Worm (Caenorhabditis elegans) whole organism, early embryonic: ENCODE results near the gene srsx-17.

Experiments
- B0310.2 ChIP-seq: sonication (generic microtip); optimal IDR thresholded peaks from 2 replicates; lab custom pipeline; 2016; ENCODE audit warnings: mild to moderate bottlenecking, missing genetic modification characterization, missing compliant biosample characterization
- F13C5.2 ChIP-seq: sonication (generic microtip); optimal IDR thresholded peaks from 2 replicates; lab custom pipeline; 2017; ENCODE audit warnings: mild to moderate bottlenecking, missing genetic modification characterization, inconsistent platforms, missing compliant biosample characterization
- aly-1 ChIP-seq: sonication (generic microtip); optimal IDR thresholded peaks from 2 replicates; lab custom pipeline; 2016; ENCODE audit warnings: missing genetic modification characterization, missing compliant biosample characterization
- ama-1 ChIP-seq: fragments of 150-350 bp; optimal IDR thresholded peaks from 2 replicates; lab custom pipeline; 2014
- ceh-13 ChIP-seq: fragments of 200-800 bp; sonication (Bioruptor generic); optimal IDR thresholded peaks from 2 replicates; lab custom pipeline; 2018; ENCODE audit warnings: mild to moderate bottlenecking, missing genetic modification characterization, missing compliant biosample characterization
- ceh-36 ChIP-seq: sonication (generic microtip); optimal IDR thresholded peaks from 2 replicates; lab custom pipeline; 2016; ENCODE audit warnings: missing genetic modification characterization, inconsistent platforms, missing compliant biosample characterization
- ets-7 ChIP-seq: sonication (generic microtip); optimal IDR thresholded peaks from 2 replicates; lab custom pipeline; 2016; ENCODE audit warnings: missing genotype, missing genetic modification characterization, missing compliant biosample characterization
- flt-1 ChIP-seq: fragments of 200-800 bp; sonication (Bioruptor generic); IDR thresholded peaks from 2 replicates; pipeline ENCODE4 v1.3.6; 2022; ENCODE audit warnings: missing genetic modification characterization, missing compliant biosample characterization
- hmbx-1 ChIP-seq: sonication (generic microtip); optimal IDR thresholded peaks from 2 replicates; lab custom pipeline; 2016; ENCODE audit warnings: mild to moderate bottlenecking, missing genetic modification characterization, missing compliant biosample characterization
- hmg-4 ChIP-seq: fragments of 200-800 bp; sonication (Bioruptor generic); optimal IDR thresholded peaks from 2 replicates; lab custom pipeline; 2018; ENCODE audit warnings: mild to moderate bottlenecking, missing genetic modification characterization, missing compliant biosample characterization
- hnd-1 ChIP-seq: sonication (generic microtip); optimal IDR thresholded peaks from 2 replicates; lab custom pipeline; 2016; ENCODE audit warnings: missing genetic modification characterization, missing compliant biosample characterization
- pes-1 ChIP-seq: fragments of 200-800 bp; sonication (Bioruptor generic); IDR thresholded peaks from 2 replicates; pipeline ENCODE4 v1.3.6; 2022; ENCODE audit warnings: missing genetic modification reagents, missing genetic modification characterization, missing compliant biosample characterization
- scrt-1 ChIP-seq: fragments of 200-800 bp; sonication (Bioruptor generic); IDR thresholded peaks from 2 replicates; pipeline ENCODE4 v1.3.6; 2022; ENCODE audit warnings: missing genetic modification characterization, missing compliant biosample characterization
- sea-1 ChIP-seq: fragments of 200-800 bp; sonication (Bioruptor generic); conservative IDR thresholded peaks from 2 replicates; pipeline ENCODE4 v1.3.6; 2022; ENCODE audit warnings: missing genetic modification characterization, missing compliant biosample characterization
- tbx-11 ChIP-seq: fragments of 200-800 bp; sonication (Bioruptor generic); IDR thresholded peaks from 2 replicates; pipeline ENCODE4 v1.3.6; 2022; ENCODE audit warnings: missing genetic modification characterization, missing compliant biosample characterization
- tbx-37 ChIP-seq: fragments of 200-800 bp; sonication (Bioruptor generic); conservative IDR thresholded peaks from 2 replicates; pipeline ENCODE4 v1.3.6; 2022; ENCODE audit warnings: missing genetic modification reagents, missing genetic modification characterization, missing compliant biosample characterization
- tra-4 ChIP-seq: sonication (generic microtip); optimal IDR thresholded peaks from 2 replicates; lab custom pipeline; 2017; ENCODE audit warnings: missing genetic modification characterization, missing compliant biosample characterization

srsx-17 gene

ce11 chrV:5899940-5900339 lies 27.5 kb upstream of the srsx-17 start, which contains the start of gene srd-16:
TSS of gene srd-16 (minus strand) at chrV:5900040.
- TF ChIP-seq ceh-13 (GFP tag; lab: Kevin White, UChicago) (no peak), tra-4 (tag; lab: Kevin White, UChicago) (no peak), hmg-4 (GFP tag; lab: Kevin White, UChicago) (no peak), tbx-37 (GFP tag; lab: Robert Waterston, UW) (no peak), B0310.2 (tag; lab: Kevin White, UChicago) (no peak), aly-1 (no peak), hnd-1 (tag; lab: Kevin White, UChicago) (no peak), ceh-36 (tag; lab: Kevin White, UChicago) (no peak), tbx-11 (GFP tag; lab: Robert Waterston, UW) (no peak), flt-1 (GFP tag; lab: Robert Waterston, UW) (no peak)

- TF ChIP-seq F13C5.2 (tag; lab: Kevin White, UChicago) (no peak), ama-1 (no peak), flt-1 (GFP tag; lab: Robert Waterston, UW) (no peak), tbx-37 (GFP tag; lab: Robert Waterston, UW) (no peak), ets-7 (no peak), aly-1 (no peak), scrt-1 (no peak), hmbx-1 (tag; lab: Kevin White, UChicago) (no peak), tra-4 (tag; lab: Kevin White, UChicago) (no peak), ceh-13 (GFP tag; lab: Kevin White, UChicago) (no peak), tbx-11 (GFP tag; lab: Robert Waterston, UW) (no peak)
Measured at ce11 chrV:5901833-5902232, 25.6 kb upstream of the srsx-17 start, which contains the start of gene C04E6.5. TSS of gene C04E6.5 (plus strand) at chrV:5902133.

ce11 chrV:5906252-5906651 lies 21.2 kb upstream of the srsx-17 start, which contains the start of gene srd-15:
TSS of gene srd-15 (minus strand) at chrV:5906352.
- TF ChIP-seq ceh-13 (GFP tag; lab: Kevin White, UChicago) = no peak
- TF ChIP-seq flt-1 (GFP tag; lab: Robert Waterston, UW) = no peak

- no peak for TF ChIP-seq ets-7
- no peak for TF ChIP-seq tra-4 (tag; lab: Kevin White, UChicago)
- no peak for TF ChIP-seq hmbx-1 (tag; lab: Kevin White, UChicago)
- no peak for TF ChIP-seq hmg-4 (GFP tag; lab: Kevin White, UChicago)
Measured at ce11 chrV:5907090-5907489, 20.4 kb upstream of the srsx-17 start, which contains the start of gene C04E6.4. TSS of gene C04E6.4 (plus strand) at chrV:5907390.

ce11 chrV:5912426-5912825 lies 15.0 kb upstream of the srsx-17 start, which contains the start of gene C04E6.13:
TSS of gene C04E6.13 (plus strand) at chrV:5912726.
- no peak for TF ChIP-seq aly-1
- TF ChIP-seq pes-1 (GFP tag; lab: Robert Waterston, UW) = no peak
- TF ChIP-seq flt-1 (GFP tag; lab: Robert Waterston, UW) = no peak
- TF ChIP-seq F13C5.2 (tag; lab: Kevin White, UChicago) = no peak
- no peak for TF ChIP-seq tbx-37 (GFP tag; lab: Robert Waterston, UW)
- no peak for TF ChIP-seq scrt-1
- TF ChIP-seq sea-1 (GFP tag; lab: Robert Waterston, UW) = no peak
- TF ChIP-seq hmg-4 (GFP tag; lab: Kevin White, UChicago) = no peak
- no peak for TF ChIP-seq hmbx-1 (tag; lab: Kevin White, UChicago)
- TF ChIP-seq tra-4 (tag; lab: Kevin White, UChicago) = no peak

ce11 chrV:5916862-5917261 lies 10.6 kb upstream of the srsx-17 start:
- TF ChIP-seq hmg-4 (GFP tag; lab: Kevin White, UChicago) (no peak), flt-1 (GFP tag; lab: Robert Waterston, UW) (no peak), tbx-11 (GFP tag; lab: Robert Waterston, UW) (no peak), aly-1 (no peak), F13C5.2 (tag; lab: Kevin White, UChicago) (no peak), ets-7 (no peak), hmbx-1 (tag; lab: Kevin White, UChicago) (no peak), ceh-36 (tag; lab: Kevin White, UChicago) (no peak), tbx-37 (GFP tag; lab: Robert Waterston, UW) (no peak), sea-1 (GFP tag; lab: Robert Waterston, UW) (no peak), B0310.2 (tag; lab: Kevin White, UChicago) (no peak), ama-1 (no peak), tra-4 (tag; lab: Kevin White, UChicago) (no peak)

- TF ChIP-seq flt-1 (GFP tag; lab: Robert Waterston, UW) (peak; percentile 50; the same call in 1 of the 2 replicates), tbx-37 (GFP tag; lab: Robert Waterston, UW) (peak; percentile 88), hnd-1 (tag; lab: Kevin White, UChicago) (no peak)
Measured at ce11 chrV:5917707-5918106, 9.7 kb upstream of the srsx-17 start, which contains the start of gene lrpr-1. TSS of gene lrpr-1 (minus strand) at chrV:5917891.

ce11 chrV:5919887-5920286 lies 7.6 kb upstream of the srsx-17 start, which contains the start of gene C04E6.12:
TSS of gene C04E6.12 (minus strand) at chrV:5919987.
- TF ChIP-seq F13C5.2 (tag; lab: Kevin White, UChicago) (no peak), hmg-4 (GFP tag; lab: Kevin White, UChicago) (no peak), scrt-1 (no peak), ama-1 (no peak), aly-1 (no peak), flt-1 (GFP tag; lab: Robert Waterston, UW) (no peak), pes-1 (GFP tag; lab: Robert Waterston, UW) (no peak), hnd-1 (tag; lab: Kevin White, UChicago) (no peak), ceh-36 (tag; lab: Kevin White, UChicago) (no peak), tbx-37 (GFP tag; lab: Robert Waterston, UW) (no peak), tbx-11 (GFP tag; lab: Robert Waterston, UW) (no peak)
